Worm (Caenorhabditis elegans) whole organism, late embryonic: ENCODE results near the gene F07E5.8.

Source experiments
- ama-1 ChIP-seq: fragments of 150-350 bp; optimal IDR thresholded peaks from 2 replicates; lab custom pipeline; 2014
- ceh-2 ChIP-seq: sonication (generic microtip); optimal IDR thresholded peaks from 2 replicates; lab custom pipeline; 2016; ENCODE audit warnings: missing genotype, missing genetic modification characterization, missing compliant biosample characterization
- ceh-22 ChIP-seq: sonication (generic microtip); optimal IDR thresholded peaks from 2 replicates; lab custom pipeline; 2017; ENCODE audit warnings: missing biosample characterization, missing genetic modification characterization
- elt-2 ChIP-seq: sonication (generic microtip); optimal IDR thresholded peaks from 2 replicates; lab custom pipeline; 2016; ENCODE audit warnings: missing genetic modification reagents, missing genetic modification characterization, missing compliant biosample characterization
- gmeb-2 ChIP-seq: sonication (generic microtip); optimal IDR thresholded peaks from 2 replicates; lab custom pipeline; 2016; ENCODE audit warnings: missing genetic modification characterization, inconsistent platforms, missing compliant biosample characterization
- nhr-11 ChIP-seq: fragments of 150-350 bp; optimal IDR thresholded peaks from 2 replicates; lab custom pipeline; 2014; ENCODE audit warnings: missing biosample characterization, missing genetic modification characterization
- pag-3 ChIP-seq: sonication (generic microtip); optimal IDR thresholded peaks from 2 replicates; lab custom pipeline; 2016; ENCODE audit warnings: missing compliant biosample characterization, missing genetic modification characterization, borderline replicate concordance
- pqm-1 ChIP-seq: sonication (generic microtip); optimal IDR thresholded peaks from 2 replicates; lab custom pipeline; 2016; ENCODE audit warnings: missing genetic modification characterization, missing compliant biosample characterization
- sdc-2 ChIP-seq: sonication (generic microtip); optimal IDR thresholded peaks from 2 replicates; lab custom pipeline; 2016; ENCODE audit warnings: missing genotype, missing genetic modification characterization, missing compliant biosample characterization
- tbx-2 ChIP-seq: sonication (generic microtip); optimal IDR thresholded peaks from 2 replicates; lab custom pipeline; 2016; ENCODE audit warnings: missing genetic modification characterization, missing compliant biosample characterization
- unc-55 ChIP-seq: sonication (generic microtip); optimal IDR thresholded peaks from 2 replicates; lab custom pipeline; 2017; ENCODE audit warnings: missing biosample characterization, missing genetic modification reagents, missing genetic modification characterization

DNA sequence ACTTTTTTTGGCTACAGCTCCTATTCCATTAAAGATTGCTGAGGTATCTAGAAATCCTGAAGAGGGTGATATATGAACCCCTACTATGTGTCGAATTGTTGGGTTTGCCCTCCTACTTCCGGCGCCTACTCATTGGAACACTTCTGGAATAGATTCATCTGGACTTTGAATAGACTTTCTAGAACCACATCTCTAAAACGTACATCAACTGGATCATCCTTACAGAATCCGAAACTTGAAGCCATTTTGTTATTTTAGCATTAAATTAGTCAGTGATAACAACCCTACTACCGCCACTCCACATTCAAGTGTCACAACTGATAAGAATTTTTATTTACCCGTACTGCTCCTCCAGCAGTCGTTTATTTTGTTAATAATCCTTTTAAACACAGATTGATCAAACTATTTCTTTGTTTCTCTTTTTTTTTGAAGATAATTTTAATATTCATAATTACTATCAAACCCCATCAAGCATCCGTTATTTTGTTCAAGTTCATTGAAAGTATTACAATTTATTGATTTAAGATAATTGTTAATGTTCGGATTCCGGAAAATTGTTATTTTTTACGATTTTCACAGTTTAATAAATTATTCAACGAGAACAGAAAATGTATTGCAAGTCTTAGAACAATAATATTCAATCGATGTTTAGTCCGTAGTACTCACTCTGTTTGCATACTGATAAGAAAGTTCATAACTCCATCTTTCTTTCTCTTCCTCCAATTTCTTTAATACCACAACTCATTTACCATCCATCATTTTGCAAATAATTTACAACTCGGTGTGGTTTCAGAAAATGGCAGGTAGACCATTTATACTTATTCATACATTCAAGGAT is 23.9 kb upstream of the F07E5.8 start, which contains the start of gene math-42:
- TF ChIP-seq gmeb-2 (tag; lab: Kevin White, UChicago) (no peak), tbx-2 (tag; lab: Kevin White, UChicago) (no peak), sdc-2 (tag; lab: Kevin White, UChicago) (no peak), nhr-11 (no peak), elt-2 (tag; lab: Kevin White, UChicago) (peak; percentile 46), ceh-22 (tag; lab: Kevin White, UChicago) (no peak), unc-55 (GFP tag; lab: Kevin White, UChicago) (no peak), pqm-1 (no peak), pag-3 (tag; lab: Kevin White, UChicago) (no peak), ceh-2 (tag; lab: Kevin White, UChicago) (no peak), ama-1 (lab: Kevin White, UChicago) (no peak)
